Worm (Caenorhabditis elegans): ENCODE results near the gene frm-8.

Gene frm-8

DNA sequence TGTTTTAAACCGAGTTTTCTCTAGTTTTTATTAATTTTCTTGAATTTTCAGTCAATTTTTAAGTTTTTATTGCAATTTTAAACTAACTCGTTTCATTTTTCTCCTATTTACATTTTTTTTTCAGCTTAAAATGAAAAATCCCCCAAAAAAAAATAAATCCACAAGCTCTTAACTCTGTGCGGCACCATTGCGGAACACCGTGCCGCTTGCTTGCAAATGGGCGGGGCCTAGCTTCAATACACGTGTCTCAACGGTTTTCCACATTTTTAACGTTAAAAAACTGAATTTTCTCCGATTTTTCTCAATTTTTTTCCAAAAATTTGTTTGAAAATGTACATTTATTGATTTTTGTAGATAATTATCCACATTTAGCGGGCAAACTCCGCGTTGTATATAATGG is 44.0 kb downstream of the frm-8 start, which contains the start of gene R148.3 (continued):
- TF ChIP-seq nhr-47 (tag; optimal IDR thresholded peaks at IDR 0.05) (peak; percentile 59), fkh-10 (GFP tag; optimal IDR thresholded peaks at IDR 0.05) (no peak), unc-98 (GFP tag; IDR thresholded peaks at IDR 0.05) (no peak), ztf-4 (tag; optimal IDR thresholded peaks at IDR 0.05) (no peak), fkh-8 (tag; optimal IDR thresholded peaks at IDR 0.05) (no peak), nhr-85 (tag) (peak; percentile 80), sup-37 (GFP tag; optimal IDR thresholded peaks at IDR 0.05) (no peak), ceh-82 (tag; optimal IDR thresholded peaks at IDR 0.05) (peak; percentile 33 to 45 (median 34)), nhr-77 (tag; optimal IDR thresholded peaks at IDR 0.05) (no peak), pax-3 (tag; optimal IDR thresholded peaks at IDR 0.05) (no peak), C34B4.2 (tag; optimal IDR thresholded peaks at IDR 0.05) (no peak), snpc-4 (tag; optimal IDR thresholded peaks at IDR 0.05) (peak; percentile 10), unc-30 (tag; optimal IDR thresholded peaks at IDR 0.05) (no peak), elt-2 (tag; optimal IDR thresholded peaks at IDR 0.05) (no peak), ets-5 (GFP tag; IDR thresholded peaks at IDR 0.05) (no peak), tlp-1 (tag; optimal IDR thresholded peaks at IDR 0.05) (no peak), mab-9 (GFP tag; IDR thresholded peaks at IDR 0.05) (no peak), jun-1 (tag; optimal IDR thresholded peaks at IDR 0.05) (no peak), C16A3.4 (tag; optimal IDR thresholded peaks at IDR 0.05) (peak; percentile 3), nhr-20 (tag; optimal IDR thresholded peaks at IDR 0.05) (peak; percentile 35), ceh-8 (GFP tag; optimal IDR thresholded peaks at IDR 0.05) (no peak), nhr-12 (tag; optimal IDR thresholded peaks at IDR 0.05) (no peak), ceh-88 (GFP tag; IDR thresholded peaks at IDR 0.05) (no peak), dsc-1 (tag; optimal IDR thresholded peaks at IDR 0.05) (peak; percentile 43), fkh-4 (tag; optimal IDR thresholded peaks at IDR 0.05; ENCODE audit: borderline replicate concordance) (no peak), skn-1 (tag; optimal IDR thresholded peaks at IDR 0.05) (peak; percentile 36), blmp-1 (tag; optimal IDR thresholded peaks at IDR 0.05) (peak; percentile 42), nhr-76 (tag; optimal IDR thresholded peaks at IDR 0.05) (no peak), egl-13 (tag; optimal IDR thresholded peaks at IDR 0.05) (no peak), lin-35 (GFP tag; optimal IDR thresholded peaks at IDR 0.05) (peak; percentile 6 to 59), rnt-1 (tag; optimal IDR thresholded peaks at IDR 0.05) (peak; percentile 74), hpl-2 (GFP tag; optimal IDR thresholded peaks at IDR 0.05) (no peak), C04F5.9 (tag; optimal IDR thresholded peaks at IDR 0.05) (no peak), zag-1 (tag; optimal IDR thresholded peaks at IDR 0.05) (no peak), mep-1 (tag; optimal IDR thresholded peaks at IDR 0.05) (peak; percentile 68), irx-1 (tag; optimal IDR thresholded peaks at IDR 0.05) (no peak), unc-62 (GFP tag; optimal IDR thresholded peaks at IDR 0.05) (no peak), snu-23 (GFP tag; optimal IDR thresholded peaks at IDR 0.05) (peak; percentile 67)

DNA sequence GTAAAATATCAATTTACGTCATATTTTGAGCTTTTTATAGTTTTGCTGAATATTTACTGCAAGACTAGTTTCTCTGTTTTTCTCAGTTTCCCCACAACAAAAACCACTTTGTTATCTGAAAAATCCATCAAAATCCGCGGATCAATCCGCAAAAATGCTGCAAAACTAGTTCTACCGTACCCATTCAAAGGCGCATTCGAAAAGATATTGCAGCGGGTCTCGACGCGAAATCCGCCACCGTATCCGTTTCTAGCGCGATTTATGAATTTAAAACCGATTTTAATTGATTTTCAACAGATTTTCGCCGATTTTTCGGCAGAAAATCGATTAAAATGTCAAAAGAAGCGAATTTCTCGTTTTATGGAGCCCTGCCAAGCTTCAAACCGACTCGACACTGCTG is 47.6 kb downstream of the frm-8 start, which contains the start of gene R148.4:
Gene R148.4 (plus strand): TSS at position 211 of the 400 bp plus-strand sequence.
- TF ChIP-seq nhr-20 (tag; optimal IDR thresholded peaks at IDR 0.05) (no peak), egl-27 (tag; optimal IDR thresholded peaks at IDR 0.05) (no peak), mep-1 (tag; optimal IDR thresholded peaks at IDR 0.05) (no peak), C34B4.2 (tag; optimal IDR thresholded peaks at IDR 0.05) (no peak), hlh-4 (tag; optimal IDR thresholded peaks at IDR 0.05) (no peak), elt-3 (tag; optimal IDR thresholded peaks at IDR 0.05) (no peak), ceh-8 (GFP tag; optimal IDR thresholded peaks at IDR 0.05) (no peak), lin-15B (tag; optimal IDR thresholded peaks at IDR 0.05) (no peak), hpl-2 (GFP tag; optimal IDR thresholded peaks at IDR 0.05) (no peak), nhr-76 (tag; optimal IDR thresholded peaks at IDR 0.05) (no peak), skn-1 (tag; optimal IDR thresholded peaks at IDR 0.05) (no peak), blmp-1 (tag; optimal IDR thresholded peaks at IDR 0.05) (no peak), xbp-1 (tag; optimal IDR thresholded peaks at IDR 0.05) (no peak), lin-35 (GFP tag; optimal IDR thresholded peaks at IDR 0.05) (no peak), nhr-11 (tag; optimal IDR thresholded peaks at IDR 0.05) (no peak), elt-2 (tag; optimal IDR thresholded peaks at IDR 0.05) (no peak), ama-1 (optimal IDR thresholded peaks at IDR 0.05) (no peak), egl-13 (tag; optimal IDR thresholded peaks at IDR 0.05) (no peak), ceh-82 (tag; optimal IDR thresholded peaks at IDR 0.05) (no peak), fkh-10 (GFP tag; optimal IDR thresholded peaks at IDR 0.05) (no peak)

All from whole organism, L1 larva.